Worm (Caenorhabditis elegans): ENCODE data around the gene C30G7.3.

The C30G7.3 gene

ce11 chrV:14945697-14946096 is at the start of gene C30G7.3:
TSS of gene C30G7.3 (minus strand) at chrV:14945704.
- no peak for TF ChIP-seq unc-62 (GFP tag; optimal IDR thresholded peaks at IDR 0.05)

- no peak for TF ChIP-seq unc-62 (GFP tag; optimal IDR thresholded peaks at IDR 0.05)
These were observed 48.1 kb upstream of the C30G7.3 start, which contains the start of gene fil-1 for ce11 chrV:14993620-14994019. TSS of gene fil-1 (plus strand) at chrV:14993838.

- TF ChIP-seq unc-62 (GFP tag; optimal IDR thresholded peaks at IDR 0.05), result no peak
These were observed 47.2 kb upstream of the C30G7.3 start, which contains the start of gene T01C3.3 for ce11 chrV:14992627-14993117. TSS of gene T01C3.3 (minus strand) at chrV:14992677.

- no peak for TF ChIP-seq unc-62 (GFP tag; optimal IDR thresholded peaks at IDR 0.05)
These were observed 46.0 kb upstream of the C30G7.3 start for ce11 chrV:14991489-14991888.

- TF ChIP-seq unc-62 (GFP tag; optimal IDR thresholded peaks at IDR 0.05), result no peak
These were observed 45.3 kb upstream of the C30G7.3 start, which contains the start of the genes cdt-2 and T01C3.2 for ce11 chrV:14990843-14991242. TSS of gene cdt-2 (minus strand) at chrV:14991126. TSS of gene T01C3.2 (plus strand) at chrV:14991168.

DNA sequence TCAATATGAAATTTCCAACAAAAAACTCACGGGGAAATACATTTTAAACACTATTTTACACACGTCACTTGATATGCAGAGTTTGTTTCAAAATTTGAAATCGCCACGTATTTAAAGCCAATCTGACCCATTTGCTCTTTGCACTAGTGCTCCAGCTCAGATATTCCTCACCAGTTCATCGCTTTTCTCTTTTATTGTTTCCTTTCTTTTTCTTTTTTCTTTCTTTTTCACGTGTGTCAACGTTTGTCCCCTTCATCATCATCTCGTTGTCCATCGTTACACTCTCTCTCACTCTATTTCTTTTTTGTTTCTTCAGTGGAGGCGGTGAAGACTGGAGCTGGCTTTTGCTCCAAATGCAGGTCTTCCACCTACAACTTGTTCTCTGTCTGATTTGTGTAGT is 39.1 kb upstream of the C30G7.3 start, which contains the start of gene F02D8.4:
Gene F02D8.4, plus strand, starts transcription at position 301 of the 400 bp plus-strand sequence.
- TF ChIP-seq unc-62 (GFP tag; optimal IDR thresholded peaks at IDR 0.05), result no peak

DNA sequence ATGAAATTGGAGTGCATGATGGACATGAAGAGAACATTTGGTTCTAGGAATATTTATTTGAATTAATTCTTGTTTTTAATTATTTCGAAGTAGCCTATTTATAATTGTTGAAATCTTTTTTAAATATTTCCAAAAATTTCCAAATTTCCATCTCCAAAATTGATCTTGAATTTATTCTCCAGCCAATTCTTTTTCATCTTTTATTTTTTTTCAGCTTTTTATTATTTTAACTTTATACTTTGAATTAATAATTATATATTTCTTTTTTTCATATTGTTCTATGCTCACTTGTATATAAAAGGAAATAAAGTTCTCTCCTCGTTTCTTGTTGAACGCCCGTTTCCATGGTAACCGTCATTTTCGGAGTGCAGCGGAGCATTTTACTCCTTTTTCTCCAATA is 34.4 kb upstream of the C30G7.3 start, which contains the start of gene xbx-1:
Gene xbx-1, plus strand, starts transcription at position 301 of the 400 bp plus-strand sequence.
- no peak for TF ChIP-seq unc-62 (GFP tag; optimal IDR thresholded peaks at IDR 0.05)

- TF ChIP-seq unc-62 (GFP tag; optimal IDR thresholded peaks at IDR 0.05), result no peak
These were observed 32.8 kb upstream of the C30G7.3 start, which contains the start of the genes grd-12 and F02D8.1 for ce11 chrV:14978205-14978751. TSS of gene grd-12 (plus strand) at chrV:14978505. TSS of gene F02D8.1 (minus strand) at chrV:14978701.

DNA sequence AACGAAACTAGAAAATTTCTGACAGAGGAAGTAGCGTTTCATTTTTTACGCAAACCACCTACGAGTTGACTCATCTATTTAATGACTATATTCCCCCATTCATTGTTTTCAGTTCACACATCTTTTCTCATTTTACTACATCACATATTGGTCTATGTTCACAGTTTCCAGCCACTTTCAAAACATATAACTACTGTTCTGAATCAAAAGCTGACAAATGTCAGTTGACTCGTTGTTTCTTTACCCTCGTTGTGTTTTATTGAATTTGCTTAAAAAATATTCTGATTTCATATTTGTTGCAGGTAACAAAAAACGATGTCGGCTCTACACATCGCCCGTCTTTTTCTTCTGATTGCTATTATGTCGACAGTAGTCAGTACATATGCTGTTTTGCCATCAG is 25.6 kb upstream of the C30G7.3 start, which contains the start of gene nlp-59:
Gene nlp-59, plus strand, starts transcription at position 301 of the 400 bp plus-strand sequence.
- no peak for TF ChIP-seq unc-62 (GFP tag; optimal IDR thresholded peaks at IDR 0.05)

DNA sequence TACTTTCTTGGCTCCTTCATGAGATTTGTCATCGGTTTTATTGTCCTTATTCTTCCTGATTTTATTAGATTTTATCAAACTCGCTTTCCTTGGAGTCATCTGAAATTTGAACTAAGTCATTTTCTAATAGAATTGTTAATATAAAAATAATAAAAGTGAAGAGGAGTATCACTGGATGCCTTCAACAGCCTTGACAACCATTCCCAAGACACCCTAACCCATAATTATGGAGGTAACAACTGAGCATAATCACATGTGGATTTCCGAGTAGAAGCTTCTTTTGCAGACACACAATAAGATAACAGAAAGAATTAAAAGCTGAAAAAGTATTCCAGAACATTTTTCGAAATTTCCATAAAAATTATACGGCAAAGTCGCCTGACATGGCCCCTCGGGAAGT is 10.2 kb upstream of the C30G7.3 start, which contains the start of gene F02D8.9:
Gene F02D8.9, minus strand, starts transcription at position 101 of the 400 bp plus-strand sequence.
- TF ChIP-seq unc-62 (GFP tag; optimal IDR thresholded peaks at IDR 0.05), result no peak

- TF ChIP-seq unc-62 (GFP tag; optimal IDR thresholded peaks at IDR 0.05), result no peak
These were observed 9.1 kb upstream of the C30G7.3 start, which contains the start of gene C30G7.5 for ce11 chrV:14954633-14955032. TSS of gene C30G7.5 (minus strand) at chrV:14954733.

DNA sequence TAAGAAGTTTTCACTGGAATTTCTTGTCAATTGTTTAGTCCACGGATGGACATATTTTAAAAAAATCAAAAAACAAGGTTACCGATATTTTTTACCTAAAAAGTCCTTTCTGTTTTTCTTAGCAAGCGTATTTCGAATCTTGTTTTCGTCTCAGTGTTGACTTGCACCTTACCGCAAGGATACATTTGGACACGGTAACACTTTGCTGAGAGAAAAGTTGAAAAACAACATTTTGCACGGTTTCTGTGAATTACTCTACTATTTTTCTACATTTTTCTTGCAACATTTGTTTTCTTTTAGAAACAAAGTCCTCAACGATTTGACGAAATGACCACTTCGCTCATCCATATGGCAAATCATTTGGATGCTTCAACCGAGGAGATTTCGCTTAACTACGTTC is 4.0 kb upstream of the C30G7.3 start, which contains the start of gene hil-1:
Gene hil-1, plus strand, starts transcription at position 301 of the 400 bp plus-strand sequence.
- TF ChIP-seq unc-62 (GFP tag; optimal IDR thresholded peaks at IDR 0.05), result no peak

- TF ChIP-seq unc-62 (GFP tag; optimal IDR thresholded peaks at IDR 0.05), result no peak
These were observed 3.1 kb upstream of the C30G7.3 start for ce11 chrV:14948566-14948965.

DNA sequence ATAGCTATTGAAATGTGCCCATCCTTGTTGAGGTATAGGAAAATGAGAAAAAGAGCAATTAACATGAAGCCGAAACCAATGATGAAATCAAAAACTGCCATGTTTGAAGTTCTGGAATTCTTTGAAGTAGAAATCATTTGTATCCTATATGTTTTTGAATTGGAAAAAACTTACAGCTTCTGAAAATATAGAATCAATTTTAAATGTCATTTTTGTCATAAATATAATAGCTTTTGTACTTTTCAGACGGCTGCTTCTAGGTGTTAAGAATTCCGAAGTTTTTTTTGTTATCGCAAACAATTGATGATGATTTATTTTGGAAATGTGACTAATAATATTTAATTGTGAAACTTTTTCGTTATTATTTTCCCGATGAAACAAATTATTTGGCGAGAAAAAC is 1.5 kb upstream of the C30G7.3 start, which contains the start of gene C30G7.4:
Gene C30G7.4, minus strand, starts transcription at position 101 of the 400 bp plus-strand sequence.
- TF ChIP-seq unc-62 (GFP tag; optimal IDR thresholded peaks at IDR 0.05), result no peak

ce11 chrV:14945124-14945523 is 380 bp downstream of the C30G7.3 start:
- TF ChIP-seq unc-62 (GFP tag; optimal IDR thresholded peaks at IDR 0.05), result no peak

DNA sequence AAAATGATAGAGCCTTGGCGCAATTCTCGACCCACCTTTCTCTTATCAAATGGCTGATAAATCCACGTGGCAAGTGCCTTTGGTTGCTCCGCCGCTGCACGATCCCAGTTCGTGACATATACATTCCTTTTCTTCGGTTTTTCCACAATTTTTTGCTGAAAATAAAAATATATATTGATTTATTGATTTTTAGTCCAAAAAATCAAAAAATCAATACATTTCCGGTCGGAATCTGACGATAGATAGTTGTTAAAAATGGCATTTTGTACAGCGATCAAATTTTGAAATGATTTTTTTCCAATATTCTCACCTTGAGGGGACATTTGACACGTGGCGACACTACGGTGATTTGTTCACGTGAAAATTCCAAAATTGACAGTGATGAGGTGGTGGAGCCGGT is 1.7 kb downstream of the C30G7.3 start:
- no peak for TF ChIP-seq unc-62 (GFP tag; optimal IDR thresholded peaks at IDR 0.05)

ce11 chrV:14942898-14943297 is 2.6 kb downstream of the C30G7.3 start:
- TF ChIP-seq unc-62 (GFP tag; optimal IDR thresholded peaks at IDR 0.05), result no peak
